Fruit fly (Drosophila melanogaster) whole organism, wandering third instar larva: ENCODE data around the gene spn-B.

ENCODE experiments used
- Abd-B ChIP-seq: fragments of >200 bp; optimal IDR thresholded peaks from 2 replicates; lab custom pipeline; 2017; ENCODE audit warnings: missing biosample characterization, missing genetic modification characterization
- CG32264 ChIP-seq: fragments of 200-800 bp; sonication (Bioruptor generic); optimal IDR thresholded peaks from 2 replicates; lab custom pipeline; 2016; ENCODE audit warnings: missing biosample characterization, missing genetic modification characterization
- CG9705 ChIP-seq: fragments of 200-800 bp; sonication (Bioruptor generic); optimal IDR thresholded peaks from 2 replicates; lab custom pipeline; 2018; ENCODE audit warnings: missing biosample characterization, mild to moderate bottlenecking, missing genetic modification characterization
- CrebA ChIP-seq: fragments of 200-800 bp; sonication (Bioruptor generic); optimal IDR thresholded peaks from 2 replicates; lab custom pipeline; 2016; ENCODE audit warnings: missing biosample characterization, mild to moderate bottlenecking, missing genetic modification characterization, borderline replicate concordance
- Dfd ChIP-seq: fragments of >200 bp; optimal IDR thresholded peaks from 2 replicates; lab custom pipeline; 2017; ENCODE audit warnings: missing biosample characterization, missing genetic modification characterization
- Dif ChIP-seq: fragments of 200-275, 200-300 bp; sonication (Bioruptor generic); optimal IDR thresholded peaks from 2 replicates; lab custom pipeline; 2018; ENCODE audit warnings: missing biosample characterization, missing genetic modification characterization; ENCODE audit not compliant: partially characterized antibody
- GATAd ChIP-seq: sonication (Bioruptor generic); optimal IDR thresholded peaks from 2 replicates; lab custom pipeline; 2016; ENCODE audit warnings: missing biosample characterization, missing genetic modification characterization
- HLH106 ChIP-seq: fragments of 200-800 bp; optimal IDR thresholded peaks from 3 replicates; lab custom pipeline; 2019; ENCODE audit warnings: missing biosample characterization, mild to moderate bottlenecking, missing genetic modification characterization, moderate library complexity
- Hnf4 ChIP-seq: fragments of 200-800 bp; sonication (Bioruptor generic); optimal IDR thresholded peaks from 2 replicates; lab custom pipeline; 2016; ENCODE audit warnings: missing biosample characterization, mild to moderate bottlenecking, missing genetic modification characterization
- Hr78 ChIP-seq: fragments of >200 bp; optimal IDR thresholded peaks from 2 replicates; lab custom pipeline; 2017; ENCODE audit warnings: missing biosample characterization, missing genetic modification characterization
- Hr83 ChIP-seq: fragments of 200-300 bp; sonication (Bioruptor generic); optimal IDR thresholded peaks from 2 replicates; lab custom pipeline; 2016; ENCODE audit warnings: missing biosample characterization, mild to moderate bottlenecking, missing genetic modification characterization, moderate library complexity; ENCODE audit not compliant: poor library complexity, severe bottlenecking
- Jra ChIP-seq: sonication (Bioruptor generic); optimal IDR thresholded peaks from 2 replicates; lab custom pipeline; 2016; ENCODE audit warnings: missing biosample characterization, missing genetic modification characterization
- Mio ChIP-seq: sonication (Bioruptor generic); optimal IDR thresholded peaks from 2 replicates; lab custom pipeline; 2016; ENCODE audit warnings: missing biosample characterization, missing genetic modification characterization
- Myc ChIP-seq: fragments of >200 bp; optimal IDR thresholded peaks from 2 replicates; lab custom pipeline; 2017
- N ChIP-seq: fragments of >200 bp; optimal IDR thresholded peaks from 2 replicates; lab custom pipeline; 2018; ENCODE audit warnings: missing biosample characterization, missing external identifiers, missing genetic modification characterization
- OdsH ChIP-seq: fragments of 200-800 bp; sonication (Bioruptor generic); optimal IDR thresholded peaks from 2 replicates; lab custom pipeline; 2016; ENCODE audit warnings: missing biosample characterization, mild to moderate bottlenecking, missing genetic modification characterization
- Rel ChIP-seq, 2 experiments: fragments of 200-800 bp; sonication (Bioruptor generic) in 1 of 2; optimal IDR thresholded peaks; 2 replicates in 1 of 2; 3 replicates in 1 of 2; lab custom pipeline; 2016 to 2019; ENCODE audit warnings: mild to moderate bottlenecking in 2 of 2, missing biosample characterization in 2 of 2, missing genetic modification characterization in 2 of 2, moderate library complexity in 1 of 2
- Sp1 ChIP-seq: fragments of 200-800 bp; sonication (Bioruptor generic); optimal IDR thresholded peaks from 3 replicates; lab custom pipeline; 2019; ENCODE audit warnings: missing biosample characterization, mild to moderate bottlenecking, missing genetic modification characterization, moderate library complexity
- Vsx2 ChIP-seq: fragments of 200-300, 225-300 bp; sonication (Bioruptor generic); optimal IDR thresholded peaks from 2 replicates; lab custom pipeline; 2018; ENCODE audit warnings: missing biosample characterization, missing genetic modification characterization; ENCODE audit not compliant: partially characterized antibody
- br ChIP-seq: fragments of 200-800 bp; sonication (Bioruptor generic); optimal IDR thresholded peaks from 2 replicates; lab custom pipeline; 2016; ENCODE audit warnings: missing biosample characterization, missing genetic modification characterization
- brk ChIP-seq: fragments of 200-800 bp; sonication (Bioruptor generic); optimal IDR thresholded peaks from 2 replicates; lab custom pipeline; 2016; ENCODE audit warnings: missing biosample characterization, mild to moderate bottlenecking, missing genetic modification characterization
- dl ChIP-seq, 2 experiments: fragments of 175-275, 200-275 bp in 1 of 2; fragments of 200-275 bp in 1 of 2; sonication (Bioruptor generic); optimal IDR thresholded peaks; lab custom pipeline; 2018; ENCODE audit warnings: mild to moderate bottlenecking in 2 of 2, missing biosample characterization in 2 of 2, missing genetic modification characterization in 2 of 2, moderate library complexity in 2 of 2; ENCODE audit not compliant: partially characterized antibody in 2 of 2, insufficient read depth in 1 of 2
- dmrt93B ChIP-seq: fragments of 200-800 bp; sonication (Bioruptor generic); optimal IDR thresholded peaks from 2 replicates; lab custom pipeline; 2018; ENCODE audit warnings: missing biosample characterization, mild to moderate bottlenecking, missing genetic modification characterization
- dsf ChIP-seq: sonication (Bioruptor generic); optimal IDR thresholded peaks from 2 replicates; lab custom pipeline; 2016; ENCODE audit warnings: missing biosample characterization, missing genetic modification characterization, borderline replicate concordance
- ey ChIP-seq: fragments of 200-800 bp; sonication (Bioruptor generic); optimal IDR thresholded peaks from 2 replicates; lab custom pipeline; 2016; ENCODE audit warnings: missing biosample characterization, missing genetic modification characterization
- foxo ChIP-seq, 2 experiments: fragments of 200-800 bp; sonication (Bioruptor generic); optimal IDR thresholded peaks; 2 replicates in 1 of 2; 3 replicates in 1 of 2; lab custom pipeline; 2016 to 2017; ENCODE audit warnings: missing biosample characterization in 2 of 2, missing genetic modification characterization in 2 of 2
- fru ChIP-seq: fragments of 200-800 bp; sonication (Bioruptor generic); optimal IDR thresholded peaks from 3 replicates; lab custom pipeline; 2016; ENCODE audit warnings: missing biosample characterization, mild to moderate bottlenecking, missing genetic modification characterization
- h ChIP-seq: fragments of 200-800 bp; sonication (Bioruptor generic); optimal IDR thresholded peaks from 3 replicates; lab custom pipeline; 2016; ENCODE audit warnings: missing biosample characterization, mild to moderate bottlenecking, missing genetic modification characterization
- jim ChIP-seq: fragments of 175-275, 200-325 bp; sonication (Bioruptor generic); optimal IDR thresholded peaks from 2 replicates; lab custom pipeline; 2016; ENCODE audit warnings: missing biosample characterization, mild to moderate bottlenecking, missing genetic modification characterization
- lola ChIP-seq: fragments of >200 bp; optimal IDR thresholded peaks from 2 replicates; lab custom pipeline; 2017; ENCODE audit warnings: missing biosample characterization, missing genetic modification characterization
- pan ChIP-seq: fragments of >200 bp; optimal IDR thresholded peaks from 2 replicates; lab custom pipeline; 2017
- psq ChIP-seq: fragments of 200-800 bp; sonication (Bioruptor generic); optimal IDR thresholded peaks from 3 replicates; lab custom pipeline; 2017; ENCODE audit warnings: missing biosample characterization, mild to moderate bottlenecking, missing genetic modification characterization, moderate library complexity
- rgr ChIP-seq: fragments of 200-800 bp; sonication (Bioruptor generic); optimal IDR thresholded peaks from 3 replicates; lab custom pipeline; 2016; ENCODE audit warnings: missing biosample characterization, mild to moderate bottlenecking, missing genetic modification characterization
- sage ChIP-seq: fragments of 200-800 bp; sonication (Bioruptor generic); optimal IDR thresholded peaks from 2 replicates; lab custom pipeline; 2016; ENCODE audit warnings: missing biosample characterization, mild to moderate bottlenecking, missing genetic modification characterization
- sv ChIP-seq: fragments of 200-800 bp; sonication (Bioruptor generic); optimal IDR thresholded peaks from 3 replicates; lab custom pipeline; 2016; ENCODE audit warnings: missing biosample characterization, missing genetic modification characterization
- tai ChIP-seq: sonication (Bioruptor generic); optimal IDR thresholded peaks from 2 replicates; lab custom pipeline; 2016; ENCODE audit warnings: missing biosample characterization, missing genetic modification characterization
- usp ChIP-seq: fragments of >200 bp; optimal IDR thresholded peaks from 2 replicates; lab custom pipeline; 2017; ENCODE audit warnings: missing biosample characterization, missing genetic modification characterization
- woc ChIP-seq: sonication (Bioruptor generic); optimal IDR thresholded peaks from 2 replicates; lab custom pipeline; 2016; ENCODE audit warnings: missing biosample characterization, mild to moderate bottlenecking, missing genetic modification characterization

Gene spn-B

dm6 chr3R:14370199-14370933 is 42.5 kb downstream of the spn-B start:
- peak; percentile 77 for TF ChIP-seq tai (GFP tag; lab: Kevin White, UChicago)
- TF ChIP-seq brk (GFP tag; lab: Kevin White, UChicago) = peak; percentile 91
- no peak for TF ChIP-seq CG9705
- TF ChIP-seq h (GFP tag; lab: Kevin White, UChicago) = peak; percentile 94
- peak; percentile 95 for TF ChIP-seq rgr
- no peak for TF ChIP-seq jim (GFP tag; lab: Kevin White, UChicago)
- TF ChIP-seq br (GFP tag; lab: Kevin White, UChicago) = peak; percentile 95
- TF ChIP-seq psq (GFP tag; lab: Kevin White, UChicago) = peak; percentile 87
- TF ChIP-seq HLH106 = peak; percentile 82
- TF ChIP-seq woc (GFP tag; lab: Kevin White, UChicago) = peak; percentile 81
- no peak for TF ChIP-seq Vsx2 (GFP tag; lab: Kevin White, UChicago)
- peak; percentile 72 for TF ChIP-seq CG32264
- no peak for TF ChIP-seq dl (GFP tag; optimal IDR thresholded peaks at IDR 0.05; lab: Kevin White, UChicago; ENCODE audit: insufficient read depth in 1 of 2, partially characterized antibody in 2 of 2)
- peak; percentile 82 for TF ChIP-seq sage (GFP tag; lab: Kevin White, UChicago)
- peak; percentile 94 for TF ChIP-seq fru
- TF ChIP-seq Hnf4 (GFP tag; lab: Kevin White, UChicago) = peak; percentile 94
- TF ChIP-seq usp = no peak
- TF ChIP-seq N (GFP tag; lab: Kevin White, UChicago) = no peak
- TF ChIP-seq OdsH = peak; percentile 94
- TF ChIP-seq Dfd (GFP tag; lab: Kevin White, UChicago) = peak; percentile 5
- peak; percentile 71 for TF ChIP-seq sv (GFP tag; lab: Kevin White, UChicago)
- TF ChIP-seq dsf (GFP tag; lab: Kevin White, UChicago) = peak; percentile 40
- TF ChIP-seq Dif (GFP tag; lab: Kevin White, UChicago) = peak; percentile 28
- no peak for TF ChIP-seq Hr78 (GFP tag; lab: Kevin White, UChicago)
- no peak for TF ChIP-seq lola (GFP tag; lab: Kevin White, UChicago)
- TF ChIP-seq Sp1 = peak; percentile 92
- peak; percentile 55 for TF ChIP-seq CrebA (GFP tag; lab: Kevin White, UChicago)
- no peak for TF ChIP-seq Myc (lab: Kevin White, UChicago)
- TF ChIP-seq Hr83 (GFP tag; lab: Kevin White, UChicago) = no peak
- peak; percentile 64 for TF ChIP-seq Jra (GFP tag; lab: Kevin White, UChicago)
- TF ChIP-seq foxo (GFP tag; optimal IDR thresholded peaks at IDR 0.05; lab: Kevin White, UChicago) = peak; percentile 63 to 96
- TF ChIP-seq Rel (GFP tag; optimal IDR thresholded peaks at IDR 0.05; lab: Kevin White, UChicago) = peak; percentile 76
- no peak for TF ChIP-seq Rel (tag; optimal IDR thresholded peaks at IDR 0.05; lab: Kevin White, UChicago)
- peak; percentile 57 for TF ChIP-seq Mio
- TF ChIP-seq pan (lab: Kevin White, UChicago) = no peak
- peak; percentile 94 for TF ChIP-seq ey (GFP tag; lab: Kevin White, UChicago)
- TF ChIP-seq dmrt93B = peak; percentile 84

- TF ChIP-seq foxo (GFP tag; optimal IDR thresholded peaks at IDR 0.05; lab: Kevin White, UChicago) = no peak
- peak; percentile 2 for TF ChIP-seq rgr
- peak; percentile 28 for TF ChIP-seq Vsx2 (GFP tag; lab: Kevin White, UChicago)
- TF ChIP-seq, all 38 proteins: peak for 2
Observed at dm6 chr3R:14371133-14371676, 43.4 kb downstream of the spn-B start.

- TF ChIP-seq CG32264 = no peak
- TF ChIP-seq CG9705 = no peak
- TF ChIP-seq jim (GFP tag; lab: Kevin White, UChicago) = no peak
- no peak for TF ChIP-seq CrebA (GFP tag; lab: Kevin White, UChicago)
- TF ChIP-seq h (GFP tag; lab: Kevin White, UChicago) = no peak
- no peak for TF ChIP-seq Hnf4 (GFP tag; lab: Kevin White, UChicago)
- TF ChIP-seq psq (GFP tag; lab: Kevin White, UChicago) = no peak
- TF ChIP-seq N (GFP tag; lab: Kevin White, UChicago) = no peak
- TF ChIP-seq OdsH = no peak
- TF ChIP-seq br (GFP tag; lab: Kevin White, UChicago) = no peak
- TF ChIP-seq Abd-B (GFP tag; lab: Kevin White, UChicago) = no peak
- TF ChIP-seq foxo (GFP tag; optimal IDR thresholded peaks at IDR 0.05; lab: Kevin White, UChicago) = no peak
- no peak for TF ChIP-seq lola (GFP tag; lab: Kevin White, UChicago)
- no peak for TF ChIP-seq GATAd (GFP tag; lab: Kevin White, UChicago)
Observed at dm6 chr3R:14372815-14373191, 45.0 kb downstream of the spn-B start, which contains the start of gene NK7.1. Gene NK7.1 (minus strand): TSS chr3R:14372951.
